Worm (Caenorhabditis elegans): ENCODE data around the gene B0334.13.

- no peak for TF ChIP-seq ama-1 (optimal IDR thresholded peaks at IDR 0.05)
- TF ChIP-seq B0310.2 (tag; optimal IDR thresholded peaks at IDR 0.05): no peak
- no peak for TF ChIP-seq F13C5.2 (tag; optimal IDR thresholded peaks at IDR 0.05)
- no peak for TF ChIP-seq pes-1 (GFP tag; IDR thresholded peaks at IDR 0.05)
- no peak for TF ChIP-seq ceh-36 (tag; optimal IDR thresholded peaks at IDR 0.05)
- TF ChIP-seq sea-1 (GFP tag; conservative IDR thresholded peaks at IDR 0.05): no peak
- TF ChIP-seq ets-7 (tag; optimal IDR thresholded peaks at IDR 0.05): no peak
- no peak for TF ChIP-seq tbx-11 (GFP tag; IDR thresholded peaks at IDR 0.05)
- no peak for TF ChIP-seq hnd-1 (tag; optimal IDR thresholded peaks at IDR 0.05)
- no peak for TF ChIP-seq ceh-13 (GFP tag; optimal IDR thresholded peaks at IDR 0.05)
- no peak for TF ChIP-seq hmg-4 (GFP tag; optimal IDR thresholded peaks at IDR 0.05)
- no peak for TF ChIP-seq tbx-37 (GFP tag; conservative IDR thresholded peaks at IDR 0.05)
- TF ChIP-seq aly-1 (tag; optimal IDR thresholded peaks at IDR 0.05): no peak
Measured at ce11 chrII:11452498-11453005, 35.5 kb upstream of the B0334.13 start, which contains the start of gene rsp-2.
